Worm (Caenorhabditis elegans): ENCODE data around the gene clec-27.
A peak's percentile ranks its signal among the peaks of the same experiment; 100 is the strongest.

The clec-27 gene

ce11 chrV:16812371-16812770 lies 42.1 kb upstream of the clec-27 start:
- TF ChIP-seq nhr-76 (tag; optimal IDR thresholded peaks at IDR 0.05) (no peak), ceh-43 (GFP tag; optimal IDR thresholded peaks at IDR 0.05) (no peak), drap-1 (GFP tag; optimal IDR thresholded peaks at IDR 0.05) (no peak), pha-4 (tag; optimal IDR thresholded peaks at IDR 0.05) (no peak), mls-2 (tag; optimal IDR thresholded peaks at IDR 0.05) (no peak), lin-13 (tag; optimal IDR thresholded peaks at IDR 0.05) (no peak), ceh-39 (tag; optimal IDR thresholded peaks at IDR 0.05) (no peak), snpc-4 (tag; optimal IDR thresholded peaks at IDR 0.05) (no peak), blmp-1 (tag; optimal IDR thresholded peaks at IDR 0.05) (no peak), cnd-1 (tag; optimal IDR thresholded peaks at IDR 0.05) (no peak), ces-1 (GFP tag; optimal IDR thresholded peaks at IDR 0.05) (no peak), ham-2 (GFP tag; optimal IDR thresholded peaks at IDR 0.05) (no peak), elt-1 (tag; optimal IDR thresholded peaks at IDR 0.05; ENCODE audit: borderline replicate concordance, insufficient read depth) (no peak), zip-8 (tag; optimal IDR thresholded peaks at IDR 0.05) (no peak), ceh-83 (GFP tag; optimal IDR thresholded peaks at IDR 0.05) (no peak), M03D4.4 (tag; optimal IDR thresholded peaks at IDR 0.05) (no peak), sptf-1 (tag; optimal IDR thresholded peaks at IDR 0.05) (no peak), nhr-12 (tag; optimal IDR thresholded peaks at IDR 0.05) (no peak), hlh-1 (tag; optimal IDR thresholded peaks at IDR 0.05) (no peak)

ce11 chrV:16814541-16815207 lies 39.8 kb upstream of the clec-27 start:
- TF ChIP-seq mep-1 (tag; optimal IDR thresholded peaks at IDR 0.05) = no peak
- peak; percentile 16 for TF ChIP-seq unc-62 (GFP tag; optimal IDR thresholded peaks at IDR 0.05)
- no peak for TF ChIP-seq mls-2 (tag; optimal IDR thresholded peaks at IDR 0.05)

- TF ChIP-seq lin-32 (GFP tag; optimal IDR thresholded peaks at IDR 0.05) = no peak
Measured at ce11 chrV:16815261-16815660, 39.2 kb upstream of the clec-27 start, which contains the start of gene T20B3.1. Gene T20B3.1, plus strand, starts transcription at chrV:16815561.

- TF ChIP-seq snpc-4 (tag; optimal IDR thresholded peaks at IDR 0.05) (no peak), unc-120 (tag; optimal IDR thresholded peaks at IDR 0.05; ENCODE audit: poor library complexity, severe bottlenecking) (no peak), ceh-43 (GFP tag; optimal IDR thresholded peaks at IDR 0.05) (no peak), M03D4.4 (tag; optimal IDR thresholded peaks at IDR 0.05) (no peak), drap-1 (GFP tag; optimal IDR thresholded peaks at IDR 0.05) (no peak), elt-3 (tag; optimal IDR thresholded peaks at IDR 0.05) (no peak), sem-2 (GFP tag; optimal IDR thresholded peaks at IDR 0.05) (no peak), zip-8 (tag; optimal IDR thresholded peaks at IDR 0.05) (no peak), mls-2 (tag; optimal IDR thresholded peaks at IDR 0.05) (no peak), nhr-28 (tag; optimal IDR thresholded peaks at IDR 0.05) (no peak), ztf-11 (tag; optimal IDR thresholded peaks at IDR 0.05) (no peak)
Measured at ce11 chrV:16816707-16817106, 37.7 kb upstream of the clec-27 start.

ce11 chrV:16821270-16821737 lies 33.1 kb upstream of the clec-27 start, which contains the start of gene T20B3.14:
Gene T20B3.14, minus strand, starts transcription at chrV:16821320.
- TF ChIP-seq lsy-2 (tag; optimal IDR thresholded peaks at IDR 0.05) = no peak
- TF ChIP-seq zip-8 (tag; optimal IDR thresholded peaks at IDR 0.05) = peak; percentile 83

- TF ChIP-seq elt-1 (tag; optimal IDR thresholded peaks at IDR 0.05; ENCODE audit: borderline replicate concordance, insufficient read depth) = no peak
- TF ChIP-seq unc-39 (tag; optimal IDR thresholded peaks at IDR 0.05) = no peak
- TF ChIP-seq unc-62 (GFP tag; optimal IDR thresholded peaks at IDR 0.05) = no peak
Measured at ce11 chrV:16827485-16827884, 26.9 kb upstream of the clec-27 start, which contains the start of gene srh-216. Gene srh-216, minus strand, starts transcription at chrV:16827585.

Data from whole organism, mixed stage, embryonic.